Worm (Caenorhabditis elegans) whole organism, young adult: ENCODE data around the gene C43F9.11.

Experiments used
- B0261.1 ChIP-seq: sonication (generic microtip); optimal IDR thresholded peaks from 2 replicates; lab custom pipeline; 2016; ENCODE audit warnings: mild to moderate bottlenecking, missing genetic modification characterization, moderate library complexity, missing compliant biosample characterization
- C06A6.2 ChIP-seq: fragments of 200-800 bp; sonication (Bioruptor generic); conservative IDR thresholded peaks from 2 replicates; pipeline ENCODE4 v1.3.6; 2022; ENCODE audit warnings: missing genetic modification characterization, missing compliant biosample characterization
- F10E7.11 ChIP-seq: sonication (generic microtip); optimal IDR thresholded peaks from 2 replicates; lab custom pipeline; 2017; ENCODE audit warnings: mild to moderate bottlenecking, missing genetic modification characterization, moderate library complexity, missing compliant biosample characterization
- F33H1.4 ChIP-seq: fragments of 200-800 bp; sonication (Bioruptor generic); IDR thresholded peaks from 2 replicates; pipeline ENCODE4 v1.3.6; 2022; ENCODE audit warnings: missing genetic modification reagents, missing genetic modification characterization, missing compliant biosample characterization
- F37B4.10 ChIP-seq: fragments of 200-800 bp; sonication (Bioruptor generic); IDR thresholded peaks from 2 replicates; pipeline ENCODE4 v1.3.6; 2022; ENCODE audit warnings: missing genetic modification characterization, missing compliant biosample characterization
- F57C9.4 ChIP-seq: sonication (generic microtip); optimal IDR thresholded peaks from 2 replicates; lab custom pipeline; 2017; ENCODE audit warnings: mild to moderate bottlenecking, missing genetic modification characterization, missing compliant biosample characterization
- K12H6.12 ChIP-seq: fragments of 200-800 bp; sonication (Bioruptor generic); optimal IDR thresholded peaks from 2 replicates; lab custom pipeline; 2018; ENCODE audit warnings: mild to moderate bottlenecking, missing genetic modification characterization, missing compliant biosample characterization
- T07F8.4 ChIP-seq: sonication (generic microtip); optimal IDR thresholded peaks from 2 replicates; lab custom pipeline; 2016; ENCODE audit warnings: mild to moderate bottlenecking, missing genetic modification characterization, moderate library complexity, missing compliant biosample characterization
- aptf-2 ChIP-seq: fragments of 200-800 bp; sonication (Bioruptor generic); conservative IDR thresholded peaks from 2 replicates; pipeline ENCODE4 v1.3.6; 2022; ENCODE audit warnings: missing genetic modification reagents, missing genetic modification characterization, missing compliant biosample characterization
- aptf-3 ChIP-seq: fragments of 200-800 bp; sonication (Bioruptor generic); IDR thresholded peaks from 2 replicates; pipeline ENCODE4 v1.3.6; 2022; ENCODE audit warnings: missing genetic modification characterization, missing compliant biosample characterization
- attf-5 ChIP-seq: fragments of 200-800 bp; sonication (Bioruptor generic); optimal IDR thresholded peaks from 2 replicates; lab custom pipeline; 2018; ENCODE audit warnings: mild to moderate bottlenecking, missing genetic modification characterization, missing compliant biosample characterization
- ccch-3 ChIP-seq: fragments of 200-800 bp; sonication (Bioruptor generic); optimal IDR thresholded peaks from 2 replicates; lab custom pipeline; 2018; ENCODE audit warnings: mild to moderate bottlenecking, missing genetic modification characterization, missing compliant biosample characterization
- ceh-100 ChIP-seq: fragments of 200-800 bp; sonication (Bioruptor generic); IDR thresholded peaks from 2 replicates; pipeline ENCODE4 v1.3.6; 2022; ENCODE audit warnings: missing genetic modification reagents, missing genetic modification characterization, missing compliant biosample characterization
- ceh-27 ChIP-seq: fragments of 200-800 bp; sonication (Bioruptor generic); optimal IDR thresholded peaks from 2 replicates; lab custom pipeline; 2018; ENCODE audit warnings: mild to moderate bottlenecking, missing genetic modification characterization, moderate library complexity, missing compliant biosample characterization
- die-1 ChIP-seq: sonication (generic microtip); optimal IDR thresholded peaks from 2 replicates; lab custom pipeline; 2016; ENCODE audit warnings: missing genotype, mild to moderate bottlenecking, missing genetic modification characterization, missing compliant biosample characterization
- egl-18 ChIP-seq: fragments of 200-800 bp; sonication (Bioruptor generic); IDR thresholded peaks from 2 replicates; pipeline ENCODE4 v1.3.6; 2022; ENCODE audit warnings: missing genetic modification reagents, missing genetic modification characterization, missing compliant biosample characterization
- egrh-3 ChIP-seq: fragments of 200-800 bp; sonication (Bioruptor generic); IDR thresholded peaks from 2 replicates; pipeline ENCODE4 v1.3.6; 2022; ENCODE audit warnings: missing genetic modification reagents, missing genetic modification characterization, missing compliant biosample characterization
- gei-17 ChIP-seq: fragments of 200-800 bp; sonication (Bioruptor generic); optimal IDR thresholded peaks from 2 replicates; lab custom pipeline; 2018; ENCODE audit warnings: mild to moderate bottlenecking, missing genetic modification characterization, missing compliant biosample characterization
- hlh-26 ChIP-seq: fragments of 200-800 bp; sonication (Bioruptor generic); conservative IDR thresholded peaks from 2 replicates; pipeline ENCODE4 v1.3.6; 2022; ENCODE audit warnings: missing genetic modification reagents, missing genetic modification characterization, missing compliant biosample characterization
- hmg-1.2 ChIP-seq: fragments of 200-800 bp; sonication (Bioruptor generic); IDR thresholded peaks from 2 replicates; pipeline ENCODE4 v1.3.6; 2022; ENCODE audit warnings: missing genetic modification reagents, missing genetic modification characterization, missing compliant biosample characterization
- hmg-20 ChIP-seq: fragments of 200-800 bp; sonication (Bioruptor generic); IDR thresholded peaks from 2 replicates; pipeline ENCODE4 v1.3.6; 2022; ENCODE audit warnings: missing genetic modification reagents, missing genetic modification characterization, missing compliant biosample characterization
- lag-1 ChIP-seq: fragments of 200-800 bp; sonication (Bioruptor generic); IDR thresholded peaks from 2 replicates; pipeline ENCODE4 v1.3.6; 2022; ENCODE audit warnings: missing genetic modification reagents, missing genetic modification characterization, missing compliant biosample characterization
- lin-54 ChIP-seq: fragments of 200-800 bp; sonication (Bioruptor generic); optimal IDR thresholded peaks from 2 replicates; lab custom pipeline; 2018; ENCODE audit warnings: mild to moderate bottlenecking, missing genetic modification characterization, missing compliant biosample characterization
- madf-6 ChIP-seq: fragments of 200-800 bp; sonication (Bioruptor generic); IDR thresholded peaks from 2 replicates; pipeline ENCODE4 v1.3.6; 2022; ENCODE audit warnings: missing genetic modification reagents, missing genetic modification characterization, missing compliant biosample characterization
- madf-8 ChIP-seq: fragments of 200-800 bp; sonication (Bioruptor generic); conservative IDR thresholded peaks from 2 replicates; pipeline ENCODE4 v1.3.6; 2022; ENCODE audit warnings: missing genetic modification reagents, missing genetic modification characterization, missing compliant biosample characterization
- nfya-2 ChIP-seq: fragments of 200-800 bp; sonication (Bioruptor generic); IDR thresholded peaks from 2 replicates; pipeline ENCODE4 v1.3.6; 2022; ENCODE audit warnings: missing genetic modification reagents, missing genetic modification characterization, missing compliant biosample characterization
- nhr-120 ChIP-seq: fragments of 200-800 bp; sonication (Bioruptor generic); IDR thresholded peaks from 2 replicates; pipeline ENCODE4 v1.3.6; 2022; ENCODE audit warnings: missing genetic modification characterization, missing compliant biosample characterization
- sdz-38 ChIP-seq: sonication (generic microtip); optimal IDR thresholded peaks from 2 replicates; lab custom pipeline; 2016; ENCODE audit warnings: missing genotype, missing genetic modification characterization, missing compliant biosample characterization
- snpc-1.3 ChIP-seq: sonication (generic microtip); optimal IDR thresholded peaks from 2 replicates; lab custom pipeline; 2017; ENCODE audit warnings: missing genetic modification characterization, mild to moderate bottlenecking, missing compliant biosample characterization, antibody characterized with exemption, moderate library complexity, missing genotype, missing genetic modification reagents; ENCODE audit not compliant: insufficient read depth
- snpc-3.4 ChIP-seq: sonication (generic microtip); optimal IDR thresholded peaks from 2 replicates; lab custom pipeline; 2017; ENCODE audit warnings: missing genetic modification characterization, mild to moderate bottlenecking, missing compliant biosample characterization, antibody characterized with exemption, moderate library complexity, missing genotype, missing genetic modification reagents
- snpc-4 ChIP-seq, 5 experiments: fragments of 150-350 bp in 1 of 5; sonication (generic microtip) in 4 of 5; optimal IDR thresholded peaks; 2 replicates each; lab custom pipeline; 2014 to 2018; ENCODE audit warnings: missing genetic modification characterization in 5 of 5, missing biosample characterization in 3 of 5, antibody characterized with exemption in 2 of 5, mild to moderate bottlenecking in 2 of 5, missing compliant biosample characterization in 2 of 5, missing genotype in 2 of 5, moderate library complexity in 2 of 5, missing genetic modification reagents in 1 of 5
- somi-1 ChIP-seq: fragments of 200-800 bp; sonication (Bioruptor generic); optimal IDR thresholded peaks from 2 replicates; lab custom pipeline; 2018; ENCODE audit warnings: mild to moderate bottlenecking, missing genetic modification characterization, missing compliant biosample characterization
- tbp1 ChIP-seq: fragments of 200-800 bp; sonication (Bioruptor generic); optimal IDR thresholded peaks from 2 replicates; lab custom pipeline; 2018; ENCODE audit warnings: mild to moderate bottlenecking, missing genetic modification characterization, missing compliant biosample characterization
- unc-62 ChIP-seq: fragments of 150-350 bp; optimal IDR thresholded peaks from 2 replicates; lab custom pipeline; 2014; ENCODE audit warnings: missing biosample characterization, missing genetic modification reagents, missing genetic modification characterization
- xnd-1 ChIP-seq: sonication (generic microtip); optimal IDR thresholded peaks from 2 replicates; lab custom pipeline; 2016; ENCODE audit warnings: missing genotype, missing genetic modification reagents, missing genetic modification characterization, missing compliant biosample characterization
- ztf-18 ChIP-seq: sonication (generic microtip); optimal IDR thresholded peaks from 2 replicates; lab custom pipeline; 2016; ENCODE audit warnings: missing genotype, mild to moderate bottlenecking, missing genetic modification characterization, missing compliant biosample characterization
- ztf-25 ChIP-seq: fragments of 200-800 bp; sonication (Bioruptor generic); IDR thresholded peaks from 2 replicates; pipeline ENCODE4 v1.3.6; 2022; ENCODE audit warnings: missing genetic modification reagents, missing genetic modification characterization, missing compliant biosample characterization
- ztf-3 ChIP-seq: fragments of 200-800 bp; sonication (Bioruptor generic); optimal IDR thresholded peaks from 2 replicates; lab custom pipeline; 2018; ENCODE audit warnings: mild to moderate bottlenecking, missing genetic modification characterization, missing compliant biosample characterization

The C43F9.11 gene

ce11 chrIV:10590649-10591048 lies 6.0 kb upstream of the C43F9.11 start, which contains the start of the genes C43F9.5 and nkb-2:
Gene C43F9.5 (minus strand): TSS chrIV:10590749.
Gene nkb-2 (plus strand): TSS chrIV:10590925.
- no peak for TF ChIP-seq ceh-27 (GFP tag; lab: Kevin White, UChicago)
- TF ChIP-seq, all 124 proteins: peak for 0

- TF ChIP-seq T07F8.4 (no peak), lin-54 (no peak), nfya-2 (GFP tag; lab: Robert Waterston, UW) (no peak), attf-5 (no peak), sdz-38 (no peak), ztf-3 (GFP tag; lab: Kevin White, UChicago) (no peak), F10E7.11 (tag; lab: Kevin White, UChicago) (no peak), K12H6.12 (tag; lab: Kevin White, UChicago) (no peak), gei-17 (GFP tag; lab: Kevin White, UChicago) (no peak), snpc-3.4 (tag; lab: Kevin White, UChicago) (no peak), snpc-4 (GFP tag; optimal IDR thresholded peaks at IDR 0.05; lab: Kevin White, UChicago) (no peak), snpc-4 (tag; optimal IDR thresholded peaks at IDR 0.05; lab: Kevin White, UChicago) (no peak), hlh-26 (no peak), ccch-3 (GFP tag; lab: Kevin White, UChicago) (no peak), C06A6.2 (GFP tag; lab: Robert Waterston, UW) (no peak), hmg-1.2 (GFP tag; lab: Robert Waterston, UW) (no peak), egrh-3 (no peak)
- TF ChIP-seq, all 124 proteins: peak for 0
Observed at ce11 chrIV:10593570-10593969, 3.0 kb upstream of the C43F9.11 start, which contains the start of gene C43F9.7. Gene C43F9.7 (minus strand): TSS chrIV:10593670.

ce11 chrIV:10599983-10600382 lies 3.4 kb downstream of the C43F9.11 start, which contains the start of gene R09H10.1:
Gene R09H10.1 (plus strand): TSS chrIV:10600283.
- TF ChIP-seq aptf-2 (GFP tag; lab: Robert Waterston, UW) (no peak), F33H1.4 (GFP tag; lab: Robert Waterston, UW) (no peak), B0261.1 (tag; lab: Kevin White, UChicago) (no peak), lag-1 (GFP tag; lab: Robert Waterston, UW) (no peak), lin-54 (no peak), ztf-25 (GFP tag; lab: Robert Waterston, UW) (no peak), somi-1 (no peak)

ce11 chrIV:10602644-10603043 lies 6.0 kb downstream of the C43F9.11 start, which contains the start of gene R09H10.2:
Gene R09H10.2 (plus strand): TSS chrIV:10602944.
- no peak for TF ChIP-seq lag-1 (GFP tag; lab: Robert Waterston, UW)
- TF ChIP-seq xnd-1 (tag; lab: Kevin White, UChicago), result no peak
- TF ChIP-seq madf-8 (GFP tag; lab: Robert Waterston, UW), result no peak
- TF ChIP-seq ceh-100 (GFP tag; lab: Robert Waterston, UW), result no peak
- no peak for TF ChIP-seq hmg-20 (GFP tag; lab: Robert Waterston, UW)
- no peak for TF ChIP-seq madf-6 (GFP tag; lab: Robert Waterston, UW)
- no peak for TF ChIP-seq aptf-3 (GFP tag; lab: Robert Waterston, UW)
- TF ChIP-seq F10E7.11 (tag; lab: Kevin White, UChicago), result no peak
- no peak for TF ChIP-seq die-1 (tag; lab: Kevin White, UChicago)
- no peak for TF ChIP-seq unc-62 (GFP tag; lab: Kevin White, UChicago)
- no peak for TF ChIP-seq tbp1
- no peak for TF ChIP-seq nhr-120
- TF ChIP-seq snpc-1.3 (tag; lab: Kevin White, UChicago), result no peak
- no peak for TF ChIP-seq egrh-3
- no peak for TF ChIP-seq egl-18 (GFP tag; lab: Robert Waterston, UW)
- TF ChIP-seq F37B4.10 (GFP tag; lab: Robert Waterston, UW), result no peak
- no peak for TF ChIP-seq F57C9.4 (tag; lab: Kevin White, UChicago)
- TF ChIP-seq ztf-18 (tag; lab: Kevin White, UChicago), result no peak
